Worm (Caenorhabditis elegans) whole organism, L2 larva: ENCODE results near the gene rpy-1.
A peak's percentile ranks its signal among the peaks of the same experiment; 100 is the strongest.

Source experiments
- C34F6.9 ChIP-seq: fragments of 150-350 bp; optimal IDR thresholded peaks from 2 replicates; lab custom pipeline; 2014; ENCODE audit warnings: missing biosample characterization, missing genetic modification characterization
- Y55F3AM.14 ChIP-seq: fragments of 200-800 bp; sonication (Bioruptor generic); optimal IDR thresholded peaks from 2 replicates; lab custom pipeline; 2018; ENCODE audit warnings: mild to moderate bottlenecking, missing genetic modification characterization, missing compliant biosample characterization
- ZK546.5 ChIP-seq: sonication (generic microtip); optimal IDR thresholded peaks from 2 replicates; lab custom pipeline; 2017; ENCODE audit warnings: missing biosample characterization, missing genetic modification characterization
- alr-1 ChIP-seq: fragments of 150-350 bp; optimal IDR thresholded peaks from 2 replicates; lab custom pipeline; 2014; ENCODE audit warnings: missing biosample characterization, missing genetic modification characterization
- aly-2 ChIP-seq: fragments of 150-350 bp; optimal IDR thresholded peaks from 2 replicates; lab custom pipeline; 2014; ENCODE audit warnings: missing biosample characterization, missing genetic modification characterization
- ama-1 ChIP-seq: fragments of 150-350 bp; optimal IDR thresholded peaks from 2 replicates; lab custom pipeline; 2018; ENCODE audit warnings: inconsistent platforms
- blmp-1 ChIP-seq: sonication (generic microtip); optimal IDR thresholded peaks from 2 replicates; lab custom pipeline; 2017; ENCODE audit warnings: missing genetic modification characterization, mild to moderate bottlenecking, missing compliant biosample characterization, antibody characterized with exemption, moderate library complexity; ENCODE audit not compliant: insufficient read depth
- ceh-16 ChIP-seq: fragments of 150-350 bp; optimal IDR thresholded peaks from 2 replicates; lab custom pipeline; 2014; ENCODE audit warnings: missing biosample characterization, missing genetic modification characterization
- ceh-82 ChIP-seq: fragments of 150-350 bp; optimal IDR thresholded peaks from 2 replicates; lab custom pipeline; 2014; ENCODE audit warnings: missing biosample characterization, missing genetic modification characterization
- egl-27 ChIP-seq: sonication (generic microtip); optimal IDR thresholded peaks from 3 replicates; lab custom pipeline; 2017; ENCODE audit warnings: missing biosample characterization, missing genetic modification reagents, missing genetic modification characterization
- elt-3 ChIP-seq: sonication (generic microtip); optimal IDR thresholded peaks from 2 replicates; lab custom pipeline; 2017; ENCODE audit warnings: missing biosample characterization, missing genetic modification characterization
- fos-1 ChIP-seq: fragments of 150-350 bp; optimal IDR thresholded peaks from 2 replicates; lab custom pipeline; 2014; ENCODE audit warnings: missing biosample characterization, missing genetic modification characterization
- gmeb-1 ChIP-seq: fragments of 150-350 bp; optimal IDR thresholded peaks from 2 replicates; lab custom pipeline; 2014; ENCODE audit warnings: missing biosample characterization, missing genetic modification characterization
- lin-13 ChIP-seq: fragments of 150-350 bp; optimal IDR thresholded peaks from 2 replicates; lab custom pipeline; 2014; ENCODE audit warnings: missing biosample characterization, missing genetic modification reagents, missing genetic modification characterization
- lin-39 ChIP-seq: fragments of 150-350 bp; optimal IDR thresholded peaks from 2 replicates; lab custom pipeline; 2014; ENCODE audit warnings: missing biosample characterization, missing genetic modification reagents, missing genetic modification characterization
- mab-5 ChIP-seq: fragments of 150-350 bp; optimal IDR thresholded peaks from 2 replicates; lab custom pipeline; 2014; ENCODE audit warnings: missing biosample characterization, missing genetic modification characterization
- mbf-1 ChIP-seq: sonication (generic microtip); optimal IDR thresholded peaks from 2 replicates; lab custom pipeline; 2017; ENCODE audit warnings: missing biosample characterization, missing genetic modification characterization
- mdl-1 ChIP-seq, 2 experiments: fragments of 150-350 bp in 1 of 2; sonication (generic microtip) in 1 of 2; optimal IDR thresholded peaks; 2 replicates each; lab custom pipeline; 2017; ENCODE audit warnings: missing biosample characterization in 2 of 2, missing genetic modification characterization in 2 of 2
- nhr-10 ChIP-seq: sonication (generic microtip); optimal IDR thresholded peaks from 2 replicates; lab custom pipeline; 2017; ENCODE audit warnings: missing biosample characterization, missing genetic modification characterization
- nhr-11 ChIP-seq: fragments of 150-350 bp; optimal IDR thresholded peaks from 2 replicates; lab custom pipeline; 2014; ENCODE audit warnings: missing biosample characterization, missing genetic modification characterization
- nhr-12 ChIP-seq: fragments of 150-350 bp; optimal IDR thresholded peaks from 2 replicates; lab custom pipeline; 2014; ENCODE audit warnings: missing biosample characterization, missing genetic modification characterization
- nhr-21 ChIP-seq: fragments of 150-350 bp; optimal IDR thresholded peaks from 2 replicates; lab custom pipeline; 2014; ENCODE audit warnings: missing biosample characterization, missing genetic modification characterization
- nhr-23 ChIP-seq: fragments of 150-350 bp; optimal IDR thresholded peaks from 2 replicates; lab custom pipeline; 2014; ENCODE audit warnings: missing biosample characterization, missing genetic modification reagents, missing genetic modification characterization
- peb-1 ChIP-seq: fragments of 150-350 bp; optimal IDR thresholded peaks from 2 replicates; lab custom pipeline; 2014; ENCODE audit warnings: missing biosample characterization, missing genetic modification characterization
- sem-4 ChIP-seq: fragments of 150-350 bp; optimal IDR thresholded peaks from 2 replicates; lab custom pipeline; 2014; ENCODE audit warnings: missing biosample characterization, missing genetic modification reagents, missing genetic modification characterization
- skn-1 ChIP-seq: sonication (generic microtip); optimal IDR thresholded peaks from 2 replicates; lab custom pipeline; 2017; ENCODE audit warnings: missing biosample characterization, missing genetic modification characterization
- sma-3 ChIP-seq: sonication (generic microtip); optimal IDR thresholded peaks from 2 replicates; lab custom pipeline; 2016; ENCODE audit warnings: missing genetic modification reagents, missing genetic modification characterization, missing compliant biosample characterization
- sma-9 ChIP-seq, 2 experiments: fragments of 150-350 bp in 1 of 2; sonication (generic microtip) in 1 of 2; optimal IDR thresholded peaks; 2 replicates each; lab custom pipeline; 2014 to 2016; ENCODE audit warnings: missing genetic modification characterization in 2 of 2, mild to moderate bottlenecking in 1 of 2, missing biosample characterization in 1 of 2, missing compliant biosample characterization in 1 of 2, missing genetic modification reagents in 1 of 2, moderate library complexity in 1 of 2
- snpc-4 ChIP-seq: fragments of 150-350 bp; optimal IDR thresholded peaks from 2 replicates; lab custom pipeline; 2014; ENCODE audit warnings: missing biosample characterization, missing genetic modification characterization
- unc-39 ChIP-seq: fragments of 150-350 bp; optimal IDR thresholded peaks from 2 replicates; lab custom pipeline; 2014; ENCODE audit warnings: missing biosample characterization, missing genetic modification characterization
- ztf-4 ChIP-seq: fragments of 150-350 bp; optimal IDR thresholded peaks from 2 replicates; lab custom pipeline; 2014; ENCODE audit warnings: missing biosample characterization, missing genetic modification characterization

Gene rpy-1

DNA sequence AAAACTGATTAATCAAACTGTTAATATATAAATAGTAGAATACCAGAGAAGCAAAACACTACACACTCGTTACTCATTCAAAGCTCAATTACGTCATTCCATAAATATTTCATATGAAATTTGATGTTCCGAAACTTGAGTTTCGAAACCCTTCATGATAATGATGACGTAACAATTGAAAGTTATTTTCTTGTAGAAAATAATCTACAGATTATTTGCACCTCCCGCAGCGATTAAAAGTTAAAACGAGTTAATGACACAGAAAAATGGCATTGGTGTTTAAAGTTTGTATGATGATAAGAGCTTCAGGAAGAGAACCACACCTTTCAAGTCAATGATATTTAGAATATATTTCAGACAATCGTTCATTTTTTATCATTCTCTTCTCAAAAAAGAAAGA lies 31.5 kb downstream of the rpy-1 start, which contains the start of gene H43E16.1:
H43E16.1 (plus strand) TSS at position 375 of the 400 bp plus-strand sequence.
- peak; percentile 45 for TF ChIP-seq sma-9 (GFP tag; optimal IDR thresholded peaks at IDR 0.05; lab: Kevin White, UChicago)
- TF ChIP-seq sma-9 (tag; optimal IDR thresholded peaks at IDR 0.05; lab: Kevin White, UChicago) = no peak
- no peak for TF ChIP-seq nhr-10 (tag; lab: Kevin White, UChicago)
- TF ChIP-seq fos-1 (tag; lab: Kevin White, UChicago) = peak; percentile 95
- no peak for TF ChIP-seq nhr-21
- no peak for TF ChIP-seq lin-13 (GFP tag; lab: Kevin White, UChicago)
- no peak for TF ChIP-seq skn-1 (tag; lab: Kevin White, UChicago)

- TF ChIP-seq nhr-10 (tag; lab: Kevin White, UChicago) = no peak
- no peak for TF ChIP-seq ama-1 (lab: Kevin White, UChicago)
- no peak for TF ChIP-seq C34F6.9 (tag; lab: Kevin White, UChicago)
- no peak for TF ChIP-seq unc-39 (tag; lab: Kevin White, UChicago)
- TF ChIP-seq lin-39 (tag; lab: Kevin White, UChicago) = no peak
- no peak for TF ChIP-seq nhr-21
- TF ChIP-seq gmeb-1 (tag; lab: Kevin White, UChicago) = no peak
- TF ChIP-seq aly-2 (tag; lab: Kevin White, UChicago) = no peak
- TF ChIP-seq blmp-1 (tag; lab: Kevin White, UChicago) = no peak
- TF ChIP-seq ceh-16 (tag; lab: Kevin White, UChicago) = no peak
- TF ChIP-seq lin-13 (GFP tag; lab: Kevin White, UChicago) = no peak
- no peak for TF ChIP-seq nhr-11 (tag; lab: Kevin White, UChicago)
These were observed 36.9 kb downstream of the rpy-1 start for ce11 chrII:6668496-6668895.

ce11 chrII:6667534-6667933 lies 37.9 kb downstream of the rpy-1 start:
- TF ChIP-seq ceh-82 (tag; lab: Kevin White, UChicago) (no peak), mbf-1 (tag; lab: Kevin White, UChicago) (no peak), ztf-4 (tag; lab: Kevin White, UChicago) (no peak), mab-5 (tag; lab: Kevin White, UChicago) (no peak), sem-4 (tag; lab: Kevin White, UChicago) (no peak), Y55F3AM.14 (GFP tag; lab: Kevin White, UChicago) (no peak)
- TF ChIP-seq, all 48 proteins: peak for 0

DNA sequence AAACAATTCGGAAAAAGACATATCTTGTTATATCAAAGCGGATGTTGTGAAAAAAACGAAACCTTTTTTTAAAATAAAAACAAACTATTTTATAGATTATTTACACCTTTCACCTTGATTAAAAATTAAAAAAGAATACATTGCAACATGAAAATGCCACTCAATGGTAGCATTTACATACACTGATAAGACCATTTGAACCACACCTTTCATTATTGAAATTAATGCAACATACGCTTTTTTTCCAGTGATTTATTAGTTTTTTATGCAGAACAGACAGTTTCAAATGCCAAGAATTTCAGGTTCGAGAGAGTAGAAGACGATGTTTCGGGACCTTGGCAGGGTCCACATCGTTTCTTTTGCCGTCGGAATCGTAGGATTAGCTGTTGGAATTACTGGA lies 38.8 kb downstream of the rpy-1 start, which contains the start of gene T19D12.1:
T19D12.1 (plus strand) TSS at position 301 of the 400 bp plus-strand sequence.
- TF ChIP-seq sma-3 (GFP tag; lab: Kevin White, UChicago) (no peak), Y55F3AM.14 (GFP tag; lab: Kevin White, UChicago) (no peak), alr-1 (tag; lab: Kevin White, UChicago) (no peak), ztf-4 (tag; lab: Kevin White, UChicago) (no peak), peb-1 (tag; lab: Kevin White, UChicago) (no peak), nhr-11 (tag; lab: Kevin White, UChicago) (no peak), ZK546.5 (no peak), nhr-23 (tag; lab: Kevin White, UChicago) (no peak), sma-9 (GFP tag; optimal IDR thresholded peaks at IDR 0.05; lab: Kevin White, UChicago) (no peak), sma-9 (tag; optimal IDR thresholded peaks at IDR 0.05; lab: Kevin White, UChicago) (no peak), egl-27 (tag; lab: Kevin White, UChicago) (no peak), unc-39 (tag; lab: Kevin White, UChicago) (no peak), elt-3 (no peak)

DNA sequence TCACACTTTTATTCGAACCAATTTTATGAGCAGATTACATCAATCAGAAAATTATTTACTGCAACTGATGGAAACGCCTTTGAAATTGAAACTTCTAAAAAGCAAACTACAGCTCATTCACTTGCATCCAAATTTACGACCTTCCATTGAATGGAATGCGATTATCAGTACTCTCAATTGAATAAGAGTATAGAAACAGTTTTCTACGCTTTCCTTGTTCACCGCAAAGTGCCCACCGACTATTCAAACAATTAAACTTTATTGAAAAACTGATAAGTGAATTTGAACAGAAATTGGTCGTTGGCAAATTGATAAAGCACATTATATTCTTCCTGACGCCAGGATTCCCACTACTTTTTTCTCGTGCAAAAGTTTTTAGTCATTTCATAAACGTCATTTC lies 39.5 kb downstream of the rpy-1 start:
- no peak for TF ChIP-seq mdl-1 (tag; optimal IDR thresholded peaks at IDR 0.05; lab: Kevin White, UChicago)
- no peak for TF ChIP-seq C34F6.9 (tag; lab: Kevin White, UChicago)
- TF ChIP-seq skn-1 (tag; lab: Kevin White, UChicago) = no peak
- TF ChIP-seq nhr-12 (tag; lab: Kevin White, UChicago) = no peak
- TF ChIP-seq snpc-4 (tag; lab: Kevin White, UChicago) = no peak
- TF ChIP-seq Y55F3AM.14 (GFP tag; lab: Kevin White, UChicago) = no peak
- no peak for TF ChIP-seq nhr-11 (tag; lab: Kevin White, UChicago)
- peak; percentile 81 for TF ChIP-seq fos-1 (tag; lab: Kevin White, UChicago)
- no peak for TF ChIP-seq ztf-4 (tag; lab: Kevin White, UChicago)
- no peak for TF ChIP-seq ceh-16 (tag; lab: Kevin White, UChicago)
- TF ChIP-seq sma-9 (GFP tag; optimal IDR thresholded peaks at IDR 0.05; lab: Kevin White, UChicago) = peak; percentile 14
- TF ChIP-seq sma-9 (tag; optimal IDR thresholded peaks at IDR 0.05; lab: Kevin White, UChicago) = no peak
- TF ChIP-seq lin-39 (tag; lab: Kevin White, UChicago) = no peak
- no peak for TF ChIP-seq egl-27 (tag; lab: Kevin White, UChicago)
- TF ChIP-seq, all 48 proteins: peak for 2
